Worm (Caenorhabditis elegans): ENCODE data around the gene F22F1.3.

ce11 chrX:8123194-8123593 is 39.7 kb downstream of the F22F1.3 start, which contains the start of gene C02B8.12:
- no peak for TF ChIP-seq aly-2 (tag; optimal IDR thresholded peaks at IDR 0.05)
- no peak for TF ChIP-seq fos-1 (tag; optimal IDR thresholded peaks at IDR 0.05)
- no peak for TF ChIP-seq nhr-11 (tag; optimal IDR thresholded peaks at IDR 0.05)
- TF ChIP-seq hlh-17 (GFP tag; optimal IDR thresholded peaks at IDR 0.05; ENCODE audit: borderline replicate concordance), result no peak
- TF ChIP-seq mdl-1 (tag; optimal IDR thresholded peaks at IDR 0.05), result no peak
- no peak for TF ChIP-seq nhr-237 (tag; optimal IDR thresholded peaks at IDR 0.05)
- TF ChIP-seq nhr-76 (tag; optimal IDR thresholded peaks at IDR 0.05), result no peak
- TF ChIP-seq snpc-4 (tag; optimal IDR thresholded peaks at IDR 0.05), result no peak
- no peak for TF ChIP-seq unc-62 (GFP tag; optimal IDR thresholded peaks at IDR 0.05)
- no peak for TF ChIP-seq ama-1 (optimal IDR thresholded peaks at IDR 0.05)
- no peak for TF ChIP-seq elt-2 (tag; optimal IDR thresholded peaks at IDR 0.05)
- TF ChIP-seq ceh-8 (GFP tag; optimal IDR thresholded peaks at IDR 0.05), result no peak
- no peak for TF ChIP-seq pqm-1 (tag; optimal IDR thresholded peaks at IDR 0.05)
- TF ChIP-seq zag-1 (tag; optimal IDR thresholded peaks at IDR 0.05), result no peak

Measured in whole organism, L1 larva.